ENCODE assay signal across 5 fruit fly cellular contexts in the genomic region with DNA sequence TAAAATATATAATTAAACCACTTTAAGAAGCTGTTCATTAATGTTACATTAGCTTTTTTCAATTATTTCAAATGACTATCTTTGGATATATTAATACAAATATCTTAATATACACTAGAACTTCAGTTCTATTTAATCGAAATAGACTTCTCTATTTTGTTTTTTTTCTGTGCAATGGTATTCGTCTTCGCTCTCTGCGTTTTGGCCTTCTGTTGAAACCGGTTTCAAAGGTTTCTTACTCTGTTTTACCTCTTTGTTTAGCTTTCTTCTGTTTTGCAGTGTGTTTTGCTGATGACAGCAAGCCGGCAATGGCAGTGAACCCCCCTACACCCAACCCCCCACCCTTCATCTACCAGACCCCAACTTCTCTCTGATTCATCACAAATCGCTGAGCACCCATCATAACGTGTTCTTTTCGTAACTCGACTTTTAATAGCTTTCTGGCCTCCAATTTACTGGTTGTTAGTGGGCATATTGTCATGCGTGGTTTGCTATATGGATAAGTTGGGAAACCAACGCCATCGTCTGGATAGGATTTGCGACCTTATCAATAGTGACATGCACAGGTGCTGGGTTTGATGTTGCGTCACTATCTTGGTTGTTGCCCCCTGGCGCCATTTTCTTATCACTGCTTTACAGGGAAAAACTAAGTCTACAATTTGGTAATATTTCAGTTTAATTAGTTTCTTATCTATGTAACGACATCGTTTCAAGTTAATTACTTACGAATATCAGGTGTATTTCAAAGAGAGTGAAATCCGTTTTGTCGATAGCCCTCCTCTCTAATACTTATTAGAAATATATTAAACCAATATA.
A peak's percentile ranks its signal among the peaks of the same experiment; 100 is the strongest.
TF ChIP-seq lines count a peak whose summit lies in the region.

No protein-coding gene starts in this region.

- no peak for TF ChIP-seq CTCF in whole organism, embryonic (GFP tag; optimal IDR thresholded peaks at IDR 0.05; lab: Kevin White, UChicago)

TF ChIP-seq in whole organism, adult, 20 proteins besides CTCF, POLR2A, EP300 and RAD21:
- TF ChIP-seq ovo (GFP tag; optimal IDR thresholded peaks at IDR 0.05; lab: Kevin White, UChicago) (no peak), bab1 (GFP tag; optimal IDR thresholded peaks at IDR 0.05; lab: Kevin White, UChicago) (peak; percentile 50), kay (GFP tag; lab: Kevin White, UChicago; ENCODE audit: borderline replicate concordance) (peak; percentile 26), tj (GFP tag; optimal IDR thresholded peaks at IDR 0.05; lab: Kevin White, UChicago) (peak; percentile 96), CG33017 (tag; optimal IDR thresholded peaks at IDR 0.05; lab: Kevin White, UChicago) (peak; percentile 8)
TF ChIP-seq in whole organism, adult: peak in this region for 4.

TF ChIP-seq in whole organism, embryonic, 481 proteins besides CTCF, POLR2A, EP300 and RAD21 (continues in another document):
- peak in 1 of 3 experiments; percentile 47 for TF ChIP-seq lola (GFP tag; optimal IDR thresholded peaks at IDR 0.05; lab: Kevin White, UChicago)
- TF ChIP-seq HmgD (GFP tag; optimal IDR thresholded peaks at IDR 0.05; lab: Kevin White, UChicago), result no peak
- peak; percentile 52; the same call in 2 of the 3 replicates for TF ChIP-seq CG17361 (GFP tag; IDR thresholded peaks at IDR 0.05; lab: Robert Waterston, UW)
- no peak for TF ChIP-seq nerfin-2 (GFP tag; IDR thresholded peaks at IDR 0.05; lab: Robert Waterston, UW; ENCODE audit: partially characterized antibody)
- peak; percentile 33 for TF ChIP-seq CG8924 (tag; optimal IDR thresholded peaks at IDR 0.05; lab: Kevin White, UChicago)
- TF ChIP-seq aop (GFP tag; IDR thresholded peaks at IDR 0.05; lab: Robert Waterston, UW), result no peak
- TF ChIP-seq Sox102F (GFP tag; optimal IDR thresholded peaks at IDR 0.05; lab: Kevin White, UChicago), result peak; percentile 36
- TF ChIP-seq Hr3 (GFP tag; optimal IDR thresholded peaks at IDR 0.05; lab: Kevin White, UChicago), result peak; percentile 14
- TF ChIP-seq jing (GFP tag; optimal IDR thresholded peaks at IDR 0.05; lab: Kevin White, UChicago), result no peak
- peak; percentile 4; the same call in 1 of the 2 replicates for TF ChIP-seq slbo (GFP tag; IDR thresholded peaks at IDR 0.05; lab: Robert Waterston, UW)
- TF ChIP-seq CG10274 (GFP tag; optimal IDR thresholded peaks at IDR 0.05; lab: Kevin White, UChicago), result no peak
- TF ChIP-seq Max (GFP tag; optimal IDR thresholded peaks at IDR 0.05; lab: Kevin White, UChicago), result no peak
- TF ChIP-seq dysf (GFP tag; IDR thresholded peaks at IDR 0.05; lab: Robert Waterston, UW), result no peak
- peak; percentile 67; the same call in 2 of the 3 replicates for TF ChIP-seq ci (GFP tag; IDR thresholded peaks at IDR 0.05; lab: Robert Waterston, UW)
- peak; percentile 58 for TF ChIP-seq CG12391 (tag; optimal IDR thresholded peaks at IDR 0.05; lab: Kevin White, UChicago)
- peak; percentile 17 for TF ChIP-seq az2 (GFP tag; optimal IDR thresholded peaks at IDR 0.05; lab: Kevin White, UChicago)
- TF ChIP-seq mirr (GFP tag; optimal IDR thresholded peaks at IDR 0.05; lab: Kevin White, UChicago), result peak; percentile 86
- TF ChIP-seq Xbp1 (GFP tag; optimal IDR thresholded peaks at IDR 0.05; lab: Kevin White, UChicago), result peak; percentile 16

TF ChIP-seq in whole organism, prepupa, 60 proteins besides CTCF, POLR2A, EP300 and RAD21 (continues in another document):
- TF ChIP-seq spab (GFP tag; optimal IDR thresholded peaks at IDR 0.05; lab: Kevin White, UChicago), result no peak
- TF ChIP-seq CG7368 (GFP tag; optimal IDR thresholded peaks at IDR 0.05; lab: Kevin White, UChicago), result no peak
- no peak for TF ChIP-seq CG10669 (GFP tag; optimal IDR thresholded peaks at IDR 0.05; lab: Kevin White, UChicago)
- TF ChIP-seq Ets21C (GFP tag; optimal IDR thresholded peaks at IDR 0.05; lab: Kevin White, UChicago), result no peak
- TF ChIP-seq CG6276 (GFP tag; optimal IDR thresholded peaks at IDR 0.05; lab: Kevin White, UChicago), result peak; percentile 30
- TF ChIP-seq Sox102F (GFP tag; optimal IDR thresholded peaks at IDR 0.05; lab: Kevin White, UChicago), result no peak
- TF ChIP-seq Sox15 (GFP tag; optimal IDR thresholded peaks at IDR 0.05; lab: Kevin White, UChicago), result no peak
- TF ChIP-seq Hr38 (GFP tag; optimal IDR thresholded peaks at IDR 0.05; lab: Kevin White, UChicago), result no peak
- TF ChIP-seq OdsH (GFP tag; optimal IDR thresholded peaks at IDR 0.05; lab: Kevin White, UChicago), result no peak
- TF ChIP-seq Hr4 (GFP tag; optimal IDR thresholded peaks at IDR 0.05; lab: Kevin White, UChicago), result no peak
- no peak for TF ChIP-seq CG32006 (GFP tag; optimal IDR thresholded peaks at IDR 0.05; lab: Kevin White, UChicago)
- no peak for TF ChIP-seq Eip75B (GFP tag; optimal IDR thresholded peaks at IDR 0.05; lab: Kevin White, UChicago)
- TF ChIP-seq CG6808 (GFP tag; optimal IDR thresholded peaks at IDR 0.05; lab: Kevin White, UChicago), result no peak
- no peak for TF ChIP-seq CG3032 (tag; optimal IDR thresholded peaks at IDR 0.05; lab: Kevin White, UChicago)
- TF ChIP-seq CG11294 (GFP tag; IDR thresholded peaks at IDR 0.05; lab: Robert Waterston, UW), result no peak
- peak; percentile 36 for TF ChIP-seq vri (GFP tag; optimal IDR thresholded peaks at IDR 0.05; lab: Kevin White, UChicago)
- TF ChIP-seq fkh (GFP tag; optimal IDR thresholded peaks at IDR 0.05; lab: Kevin White, UChicago), result peak; percentile 38
- no peak for TF ChIP-seq achi (GFP tag; optimal IDR thresholded peaks at IDR 0.05; lab: Kevin White, UChicago)
- TF ChIP-seq CG3919 (GFP tag; optimal IDR thresholded peaks at IDR 0.05; lab: Kevin White, UChicago), result no peak
- TF ChIP-seq CG8119 (GFP tag; IDR thresholded peaks at IDR 0.05; lab: Robert Waterston, UW), result peak; percentile 75
- no peak for TF ChIP-seq CG6792 (GFP tag; optimal IDR thresholded peaks at IDR 0.05; lab: Kevin White, UChicago)

TF ChIP-seq in whole organism, pupa, 21 proteins besides CTCF, POLR2A, EP300 and RAD21:
- TF ChIP-seq CG32121 (GFP tag; IDR thresholded peaks at IDR 0.05; lab: Robert Waterston, UW), result no peak
- peak; percentile 64; the same call in 1 of the 3 replicates for TF ChIP-seq fd96Ca (GFP tag; IDR thresholded peaks at IDR 0.05; lab: Robert Waterston, UW)
- peak; percentile 21 for TF ChIP-seq gl (tag; optimal IDR thresholded peaks at IDR 0.05; lab: Kevin White, UChicago)
- TF ChIP-seq CG17806 (tag; optimal IDR thresholded peaks at IDR 0.05; lab: Kevin White, UChicago), result no peak
- 0 out of 3 replicates have a peak, but pooled peaks have one; percentile 40 for TF ChIP-seq CG4496 (GFP tag; IDR thresholded peaks at IDR 0.05; lab: Robert Waterston, UW)
- TF ChIP-seq EcR (GFP tag; optimal IDR thresholded peaks at IDR 0.05; lab: Kevin White, UChicago), result peak; percentile 92
- no peak for TF ChIP-seq Pif1B (GFP tag; optimal IDR thresholded peaks at IDR 0.05; lab: Kevin White, UChicago)
- TF ChIP-seq CG9948 (tag; optimal IDR thresholded peaks at IDR 0.05; lab: Kevin White, UChicago), result peak; percentile 51
- TF ChIP-seq CG34367 (tag; optimal IDR thresholded peaks at IDR 0.05; lab: Kevin White, UChicago), result peak; percentile 0
- TF ChIP-seq CG15710 (tag; optimal IDR thresholded peaks at IDR 0.05; lab: Kevin White, UChicago), result peak; percentile 38
- TF ChIP-seq rn (GFP tag; IDR thresholded peaks at IDR 0.05; lab: Robert Waterston, UW), result no peak
- no peak for TF ChIP-seq Snoo (tag; optimal IDR thresholded peaks at IDR 0.05; lab: Kevin White, UChicago)
- no peak for TF ChIP-seq CG10348 (GFP tag; IDR thresholded peaks at IDR 0.05; lab: Robert Waterston, UW)

TF ChIP-seq in whole organism, wandering third instar larva, 38 proteins besides CTCF, POLR2A, EP300 and RAD21:
- TF ChIP-seq Rel (GFP tag; optimal IDR thresholded peaks at IDR 0.05; lab: Kevin White, UChicago) (no peak), Rel (tag; optimal IDR thresholded peaks at IDR 0.05; lab: Kevin White, UChicago) (peak; percentile 83), Hr83 (GFP tag; optimal IDR thresholded peaks at IDR 0.05; lab: Kevin White, UChicago; ENCODE audit: poor library complexity, severe bottlenecking) (no peak), rgr (GFP tag; optimal IDR thresholded peaks at IDR 0.05; lab: Kevin White, UChicago) (peak; percentile 10), fru (GFP tag; optimal IDR thresholded peaks at IDR 0.05; lab: Kevin White, UChicago) (no peak), foxo (GFP tag; optimal IDR thresholded peaks at IDR 0.05; lab: Kevin White, UChicago) (no peak), Dif (GFP tag; optimal IDR thresholded peaks at IDR 0.05; lab: Kevin White, UChicago; ENCODE audit: partially characterized antibody) (peak; percentile 26), CG32264 (GFP tag; optimal IDR thresholded peaks at IDR 0.05; lab: Kevin White, UChicago) (no peak), sage (GFP tag; optimal IDR thresholded peaks at IDR 0.05; lab: Kevin White, UChicago) (no peak), psq (GFP tag; optimal IDR thresholded peaks at IDR 0.05; lab: Kevin White, UChicago) (peak; percentile 84), woc (GFP tag; optimal IDR thresholded peaks at IDR 0.05; lab: Kevin White, UChicago) (peak; percentile 6)
